Worm (Caenorhabditis elegans) whole organism, L1 larva: Measurements from ENCODE around the gene C01G5.4.

Experiments used
- ceh-82 ChIP-seq, 3 experiments: fragments of 150-350 bp in 1 of 3; sonication (generic microtip) in 2 of 3; optimal IDR thresholded peaks; 2 replicates each; lab custom pipeline; 2014 to 2017; ENCODE audit warnings: missing biosample characterization in 3 of 3, missing genetic modification characterization in 3 of 3
- efl-1 ChIP-seq, 4 experiments: fragments of 150-350 bp; optimal IDR thresholded peaks in 3 of 4; peaks in 1 of 4; 1 replicate in 1 of 4; 2 replicates in 3 of 4; lab custom pipeline; 2014; ENCODE audit warnings: missing biosample characterization in 2 of 4, missing genetic modification characterization in 2 of 4, missing genetic modification reagents in 2 of 4
- lin-39 ChIP-seq: fragments of 150-350 bp; optimal IDR thresholded peaks from 2 replicates; lab custom pipeline; 2014; ENCODE audit warnings: missing biosample characterization, missing genetic modification reagents, missing genetic modification characterization
- lir-3 ChIP-seq: sonication (generic microtip); optimal IDR thresholded peaks from 2 replicates; lab custom pipeline; 2016; ENCODE audit warnings: mild to moderate bottlenecking, missing genetic modification characterization, moderate library complexity, missing compliant biosample characterization; ENCODE audit not compliant: poor library complexity
- nhr-12 ChIP-seq: sonication (generic microtip); optimal IDR thresholded peaks from 2 replicates; lab custom pipeline; 2017; ENCODE audit warnings: missing biosample characterization, missing genetic modification characterization
- rnt-1 ChIP-seq: sonication (generic microtip); optimal IDR thresholded peaks from 2 replicates; lab custom pipeline; 2016; ENCODE audit warnings: mild to moderate bottlenecking, missing genetic modification characterization, moderate library complexity, missing compliant biosample characterization

DNA sequence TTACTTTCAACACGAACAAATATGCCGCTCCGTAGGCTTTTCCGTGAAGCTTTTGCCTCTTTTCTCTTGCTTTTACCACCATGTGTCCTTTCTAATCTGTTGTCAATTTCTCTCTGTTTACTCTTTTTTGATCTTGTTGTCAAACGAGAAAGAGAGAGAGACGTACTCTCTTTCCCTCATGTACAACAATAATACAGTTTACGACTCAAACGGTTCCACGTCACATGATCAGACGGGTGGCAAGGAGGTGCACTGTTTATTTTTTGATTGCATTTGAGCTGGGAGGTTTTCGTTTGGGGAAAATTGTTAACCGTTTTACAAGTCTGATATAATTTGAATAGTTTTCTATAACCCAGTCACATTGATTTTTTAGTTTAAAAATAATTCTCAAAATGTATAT is 30.7 kb upstream of the C01G5.4 start:
- TF ChIP-seq ceh-82 (tag; optimal IDR thresholded peaks at IDR 0.05; lab: Kevin White, UChicago) (no peak), lin-39 (tag; lab: Kevin White, UChicago) (no peak), lir-3 (tag; lab: Kevin White, UChicago) (no peak), nhr-12 (tag; lab: Kevin White, UChicago) (no peak), rnt-1 (no peak), efl-1 (optimal IDR thresholded peaks at IDR 0.05; lab: Kevin White, UChicago) (peak in 1 of 2 experiments; percentile 7), efl-1 (GFP tag; optimal IDR thresholded peaks at IDR 0.05 in 1 of 2; lab: Kevin White, UChicago) (peak in 1 of 2 experiments; percentile 58)
